Fruit fly (Drosophila melanogaster) whole organism, prepupa: ENCODE results near the gene CG13312.

Experiments used
- CG3032 ChIP-seq: fragments of 200-800 bp; optimal IDR thresholded peaks from 2 replicates; lab custom pipeline; 2019; ENCODE audit warnings: missing biosample characterization, mild to moderate bottlenecking, missing genetic modification characterization, moderate library complexity
- CG31627 ChIP-seq: fragments of 200-800 bp; sonication (Bioruptor generic); optimal IDR thresholded peaks from 3 replicates; lab custom pipeline; 2016; ENCODE audit warnings: missing biosample characterization, missing genetic modification characterization
- CG4318 ChIP-seq: fragments of 200-800 bp; sonication (Bioruptor generic); optimal IDR thresholded peaks from 3 replicates; lab custom pipeline; 2017; ENCODE audit warnings: missing biosample characterization, mild to moderate bottlenecking, missing genetic modification characterization
- Gug ChIP-seq: fragments of 200-800 bp; sonication (Bioruptor generic); IDR thresholded peaks from 2 replicates; pipeline ENCODE4 v1.3.6; 2022; ENCODE audit warnings: missing biosample characterization, missing genetic modification characterization
- Sox102F ChIP-seq: fragments of 200-800 bp; sonication (Bioruptor generic); optimal IDR thresholded peaks from 2 replicates; lab custom pipeline; 2016; ENCODE audit warnings: missing biosample characterization, mild to moderate bottlenecking, missing genetic modification characterization
- acj6 ChIP-seq: fragments of 200-800 bp; sonication (Bioruptor generic); optimal IDR thresholded peaks from 3 replicates; lab custom pipeline; 2016; ENCODE audit warnings: missing biosample characterization, missing genetic modification characterization
- dsx ChIP-seq: fragments of 200-800 bp; optimal IDR thresholded peaks from 3 replicates; lab custom pipeline; 2019; ENCODE audit warnings: missing biosample characterization, mild to moderate bottlenecking, missing genetic modification characterization, moderate library complexity; ENCODE audit not compliant: poor library complexity, severe bottlenecking
- esn ChIP-seq: fragments of 200-800 bp; sonication (Bioruptor generic); optimal IDR thresholded peaks from 2 replicates; lab custom pipeline; 2016; ENCODE audit warnings: missing biosample characterization, mild to moderate bottlenecking, missing genetic modification characterization, moderate library complexity
- fkh ChIP-seq: fragments of 200-800 bp; sonication (Bioruptor generic); optimal IDR thresholded peaks from 3 replicates; lab custom pipeline; 2017; ENCODE audit warnings: missing biosample characterization, mild to moderate bottlenecking, missing genetic modification characterization, moderate library complexity
- spab ChIP-seq: fragments of 200-800 bp; sonication (Bioruptor generic); optimal IDR thresholded peaks from 2 replicates; lab custom pipeline; 2017; ENCODE audit warnings: missing biosample characterization, mild to moderate bottlenecking, missing genetic modification characterization, missing genetic modification reagents

- TF ChIP-seq fkh (GFP tag; lab: Kevin White, UChicago) (no peak), dsx (GFP tag; lab: Kevin White, UChicago) (no peak), Sox102F (no peak), CG4318 (GFP tag; lab: Kevin White, UChicago) (no peak), Gug (no peak), acj6 (GFP tag; lab: Kevin White, UChicago) (no peak), spab (GFP tag; lab: Kevin White, UChicago) (peak; percentile 22), CG31627 (GFP tag; lab: Kevin White, UChicago) (peak; percentile 12), CG3032 (no peak), esn (GFP tag; lab: Kevin White, UChicago) (no peak)
These were observed 17.5 kb upstream of the CG13312 start for dm6 chr3L:8824403-8825029.
